Worm (Caenorhabditis elegans) whole organism, mixed stage, embryonic: ENCODE data around the gene bus-5.

Experiments used
- M03D4.4 ChIP-seq: sonication (generic microtip); optimal IDR thresholded peaks from 2 replicates; lab custom pipeline; 2017; ENCODE audit warnings: mild to moderate bottlenecking, missing genetic modification characterization, missing compliant biosample characterization
- bed-3 ChIP-seq: fragments of 200-800 bp; sonication (Bioruptor generic); optimal IDR thresholded peaks from 3 replicates; lab custom pipeline; 2018; ENCODE audit warnings: mild to moderate bottlenecking, missing genetic modification characterization, moderate library complexity, missing compliant biosample characterization
- blmp-1 ChIP-seq: fragments of 150-350 bp; optimal IDR thresholded peaks from 2 replicates; lab custom pipeline; 2014; ENCODE audit warnings: missing biosample characterization, missing genetic modification characterization
- ceh-39 ChIP-seq: fragments of 150-350 bp; optimal IDR thresholded peaks from 2 replicates; lab custom pipeline; 2014; ENCODE audit warnings: missing biosample characterization, missing genetic modification characterization
- ceh-43 ChIP-seq: fragments of 200-800 bp; sonication (Bioruptor generic); optimal IDR thresholded peaks from 2 replicates; lab custom pipeline; 2018; ENCODE audit warnings: mild to moderate bottlenecking, missing genetic modification characterization, moderate library complexity, missing compliant biosample characterization
- ceh-83 ChIP-seq: fragments of 200-800 bp; sonication (Bioruptor generic); optimal IDR thresholded peaks from 2 replicates; lab custom pipeline; 2018; ENCODE audit warnings: mild to moderate bottlenecking, missing genetic modification characterization, missing compliant biosample characterization
- ces-1 ChIP-seq: fragments of 150-350 bp; optimal IDR thresholded peaks from 2 replicates; lab custom pipeline; 2014; ENCODE audit warnings: missing biosample characterization, missing genetic modification reagents, missing genetic modification characterization
- cnd-1 ChIP-seq: fragments of 200-800 bp; sonication (Bioruptor generic); optimal IDR thresholded peaks from 2 replicates; lab custom pipeline; 2018; ENCODE audit warnings: mild to moderate bottlenecking, missing genetic modification characterization, missing compliant biosample characterization
- drap-1 ChIP-seq: fragments of 200-800 bp; sonication (Bioruptor generic); optimal IDR thresholded peaks from 3 replicates; lab custom pipeline; 2018; ENCODE audit warnings: mild to moderate bottlenecking, missing genetic modification characterization, missing compliant biosample characterization
- elt-1 ChIP-seq: sonication (generic microtip); optimal IDR thresholded peaks from 2 replicates; lab custom pipeline; 2017; ENCODE audit warnings: missing genetic modification characterization, mild to moderate bottlenecking, missing compliant biosample characterization, antibody characterized with exemption, moderate library complexity, borderline replicate concordance; ENCODE audit not compliant: insufficient read depth
- elt-3 ChIP-seq: fragments of 150-350 bp; optimal IDR thresholded peaks from 2 replicates; lab custom pipeline; 2014; ENCODE audit warnings: missing biosample characterization, missing genetic modification characterization
- flh-1 ChIP-seq: fragments of 200-800 bp; sonication (Bioruptor generic); optimal IDR thresholded peaks from 2 replicates; lab custom pipeline; 2018; ENCODE audit warnings: mild to moderate bottlenecking, missing genetic modification characterization, moderate library complexity, missing compliant biosample characterization
- hlh-1 ChIP-seq: fragments of 150-350 bp; optimal IDR thresholded peaks from 2 replicates; lab custom pipeline; 2014; ENCODE audit warnings: missing biosample characterization, missing genetic modification reagents, missing genetic modification characterization
- lin-13 ChIP-seq: fragments of 150-350 bp; optimal IDR thresholded peaks from 2 replicates; lab custom pipeline; 2014; ENCODE audit warnings: missing biosample characterization, missing genetic modification characterization
- lin-32 ChIP-seq: fragments of 200-800 bp; sonication (Bioruptor generic); optimal IDR thresholded peaks from 2 replicates; lab custom pipeline; 2018; ENCODE audit warnings: mild to moderate bottlenecking, missing genetic modification characterization, missing compliant biosample characterization
- lsy-2 ChIP-seq: fragments of 150-350 bp; optimal IDR thresholded peaks from 2 replicates; lab custom pipeline; 2014; ENCODE audit warnings: missing biosample characterization, missing genetic modification characterization
- mab-5 ChIP-seq: fragments of 150-350 bp; optimal IDR thresholded peaks from 2 replicates; lab custom pipeline; 2014; ENCODE audit warnings: missing biosample characterization, missing genetic modification characterization
- mep-1 ChIP-seq: fragments of 150-350 bp; optimal IDR thresholded peaks from 2 replicates; lab custom pipeline; 2017; ENCODE audit warnings: missing biosample characterization, missing genetic modification reagents, missing genetic modification characterization, inconsistent platforms
- mls-2 ChIP-seq: sonication (generic microtip); optimal IDR thresholded peaks from 2 replicates; lab custom pipeline; 2016; ENCODE audit warnings: mild to moderate bottlenecking, missing genetic modification characterization, moderate library complexity, missing compliant biosample characterization
- nhr-12 ChIP-seq: fragments of 150-350 bp; optimal IDR thresholded peaks from 2 replicates; lab custom pipeline; 2014; ENCODE audit warnings: missing biosample characterization, missing genetic modification characterization
- nhr-2 ChIP-seq: fragments of 150-350 bp; optimal IDR thresholded peaks from 2 replicates; lab custom pipeline; 2014; ENCODE audit warnings: missing biosample characterization, missing genetic modification characterization
- nhr-28 ChIP-seq: fragments of 150-350 bp; optimal IDR thresholded peaks from 2 replicates; lab custom pipeline; 2014; ENCODE audit warnings: missing biosample characterization, missing genetic modification characterization
- nhr-76 ChIP-seq: sonication (generic microtip); optimal IDR thresholded peaks from 2 replicates; lab custom pipeline; 2017; ENCODE audit warnings: missing biosample characterization, missing genetic modification characterization
- pha-4 ChIP-seq: fragments of 150-350 bp; optimal IDR thresholded peaks from 2 replicates; lab custom pipeline; 2018; ENCODE audit warnings: missing biosample characterization, missing genetic modification reagents, missing genetic modification characterization
- sem-2 ChIP-seq: fragments of 200-800 bp; sonication (Bioruptor generic); optimal IDR thresholded peaks from 2 replicates; lab custom pipeline; 2018; ENCODE audit warnings: mild to moderate bottlenecking, missing genetic modification characterization, missing compliant biosample characterization
- snpc-4 ChIP-seq: fragments of 150-350 bp; optimal IDR thresholded peaks from 2 replicates; lab custom pipeline; 2014; ENCODE audit warnings: missing biosample characterization, missing genetic modification characterization
- sptf-1 ChIP-seq: sonication (generic microtip); optimal IDR thresholded peaks from 2 replicates; lab custom pipeline; 2017; ENCODE audit warnings: mild to moderate bottlenecking, missing genetic modification characterization, moderate library complexity, missing compliant biosample characterization
- tbx-8 ChIP-seq: fragments of 200-800 bp; sonication (Bioruptor generic); optimal IDR thresholded peaks from 2 replicates; lab custom pipeline; 2018; ENCODE audit warnings: mild to moderate bottlenecking, missing genetic modification characterization, moderate library complexity, missing compliant biosample characterization
- unc-120 ChIP-seq: sonication (generic microtip); optimal IDR thresholded peaks from 2 replicates; lab custom pipeline; 2017; ENCODE audit warnings: missing genetic modification characterization, missing compliant biosample characterization; ENCODE audit not compliant: poor library complexity, severe bottlenecking
- unc-62 ChIP-seq: fragments of 150-350 bp; optimal IDR thresholded peaks from 2 replicates; lab custom pipeline; 2014; ENCODE audit warnings: missing biosample characterization, missing genetic modification reagents, missing genetic modification characterization
- zip-8 ChIP-seq: fragments of 150-350 bp; optimal IDR thresholded peaks from 2 replicates; lab custom pipeline; 2014; ENCODE audit warnings: missing biosample characterization, missing genetic modification characterization
- ztf-11 ChIP-seq: fragments of 150-350 bp; optimal IDR thresholded peaks from 2 replicates; lab custom pipeline; 2014; ENCODE audit warnings: missing biosample characterization, missing genetic modification characterization

bus-5 gene

ce11 chrX:2087716-2088115 lies 25.2 kb downstream of the bus-5 start:
- TF ChIP-seq ces-1 (GFP tag; lab: Kevin White, UChicago) = peak; percentile 29
- TF ChIP-seq M03D4.4 (tag; lab: Kevin White, UChicago) = no peak

ce11 chrX:2085494-2085893 lies 27.4 kb downstream of the bus-5 start:
- TF ChIP-seq lsy-2 (tag; lab: Kevin White, UChicago) = peak; percentile 3
- no peak for TF ChIP-seq unc-120 (tag; lab: Kevin White, UChicago)

- no peak for TF ChIP-seq pha-4
- TF ChIP-seq lin-13 = no peak
- TF ChIP-seq elt-3 (tag; lab: Kevin White, UChicago) = no peak
- no peak for TF ChIP-seq mep-1 (tag; lab: Kevin White, UChicago)
- no peak for TF ChIP-seq lin-32 (GFP tag; lab: Kevin White, UChicago)
- TF ChIP-seq tbx-8 = no peak
- no peak for TF ChIP-seq nhr-12 (tag; lab: Kevin White, UChicago)
- no peak for TF ChIP-seq drap-1
- no peak for TF ChIP-seq zip-8 (tag; lab: Kevin White, UChicago)
- no peak for TF ChIP-seq mab-5 (tag; lab: Kevin White, UChicago)
- no peak for TF ChIP-seq unc-62
- no peak for TF ChIP-seq ceh-43 (GFP tag; lab: Kevin White, UChicago)
- no peak for TF ChIP-seq hlh-1
- TF ChIP-seq ztf-11 (tag; lab: Kevin White, UChicago) = no peak
- no peak for TF ChIP-seq ceh-83 (GFP tag; lab: Kevin White, UChicago)
- TF ChIP-seq ceh-39 (tag; lab: Kevin White, UChicago) = no peak
- TF ChIP-seq nhr-28 (tag; lab: Kevin White, UChicago) = no peak
- TF ChIP-seq, all 35 proteins: peak for 0
These were observed 27.9 kb downstream of the bus-5 start, which contains the start of gene F49H12.2 for ce11 chrX:2084988-2085387. Gene F49H12.2 (plus strand): TSS chrX:2085288.

ce11 chrX:2084019-2084418 lies 28.9 kb downstream of the bus-5 start, which contains the start of gene F49H12.3:
Gene F49H12.3 (plus strand): TSS chrX:2084375.
- TF ChIP-seq sptf-1 (tag; lab: Kevin White, UChicago) (no peak), lsy-2 (tag; lab: Kevin White, UChicago) (peak; percentile 48), nhr-12 (tag; lab: Kevin White, UChicago) (no peak)

- no peak for TF ChIP-seq zip-8 (tag; lab: Kevin White, UChicago)
- TF ChIP-seq nhr-12 (tag; lab: Kevin White, UChicago) = no peak
- no peak for TF ChIP-seq unc-120 (tag; lab: Kevin White, UChicago)
- TF ChIP-seq ztf-11 (tag; lab: Kevin White, UChicago) = no peak
- TF ChIP-seq lin-32 (GFP tag; lab: Kevin White, UChicago) = no peak
- no peak for TF ChIP-seq sem-2 (GFP tag; lab: Kevin White, UChicago)
- TF ChIP-seq flh-1 (GFP tag; lab: Kevin White, UChicago) = no peak
- TF ChIP-seq tbx-8 = no peak
- TF ChIP-seq mls-2 (tag; lab: Kevin White, UChicago) = no peak
- TF ChIP-seq elt-1 = no peak
- no peak for TF ChIP-seq elt-3 (tag; lab: Kevin White, UChicago)
- TF ChIP-seq, all 35 proteins: peak for 0
These were observed 33.4 kb downstream of the bus-5 start, which contains the start of gene F49H12.4 for ce11 chrX:2079536-2079935. Gene F49H12.4 (plus strand): TSS chrX:2079836.

ce11 chrX:2078822-2079221 lies 34.1 kb downstream of the bus-5 start:
- TF ChIP-seq nhr-76 (tag; lab: Kevin White, UChicago) (no peak), lin-13 (no peak), hlh-1 (no peak), cnd-1 (tag; lab: Kevin White, UChicago) (no peak), lin-32 (GFP tag; lab: Kevin White, UChicago) (no peak), blmp-1 (tag; lab: Kevin White, UChicago) (no peak), ceh-83 (GFP tag; lab: Kevin White, UChicago) (no peak), ces-1 (GFP tag; lab: Kevin White, UChicago) (no peak), sptf-1 (tag; lab: Kevin White, UChicago) (no peak), lsy-2 (tag; lab: Kevin White, UChicago) (no peak), bed-3 (no peak), flh-1 (GFP tag; lab: Kevin White, UChicago) (no peak), snpc-4 (tag; lab: Kevin White, UChicago) (no peak), tbx-8 (no peak), nhr-2 (tag; lab: Kevin White, UChicago) (no peak)
